Worm (Caenorhabditis elegans) whole organism, L1 larva: ENCODE results near the gene ZK856.4.

ENCODE experiments used
- hlh-17 ChIP-seq: fragments of 200-800 bp; sonication (Bioruptor generic); optimal IDR thresholded peaks from 2 replicates; lab custom pipeline; 2018; ENCODE audit warnings: missing genetic modification characterization, mild to moderate bottlenecking, missing compliant biosample characterization, moderate library complexity, borderline replicate concordance
- lin-15B ChIP-seq: fragments of 150-350 bp; sonication (generic microtip); optimal IDR thresholded peaks from 3 replicates; lab custom pipeline; 2014; ENCODE audit warnings: missing biosample characterization, missing genetic modification characterization
- nhr-237 ChIP-seq: fragments of 150-350 bp; optimal IDR thresholded peaks from 2 replicates; lab custom pipeline; 2014; ENCODE audit warnings: missing biosample characterization, missing genetic modification characterization
- snpc-4 ChIP-seq: fragments of 150-350 bp; optimal IDR thresholded peaks from 2 replicates; lab custom pipeline; 2014; ENCODE audit warnings: missing biosample characterization, missing genetic modification characterization
- sptf-1 ChIP-seq: fragments of 150-350 bp; optimal IDR thresholded peaks from 2 replicates; lab custom pipeline; 2014; ENCODE audit warnings: missing biosample characterization, missing genetic modification characterization
- vab-15 ChIP-seq: sonication (generic microtip); optimal IDR thresholded peaks from 2 replicates; lab custom pipeline; 2017; ENCODE audit warnings: missing genotype, mild to moderate bottlenecking, missing genetic modification characterization, missing compliant biosample characterization
- ztf-11 ChIP-seq, 2 experiments: sonication (generic microtip); optimal IDR thresholded peaks; 2 replicates each; lab custom pipeline; 2016 to 2017; ENCODE audit warnings: missing genetic modification characterization in 2 of 2, missing biosample characterization in 1 of 2, missing compliant biosample characterization in 1 of 2

- TF ChIP-seq ztf-11 (tag; optimal IDR thresholded peaks at IDR 0.05; lab: Kevin White, UChicago) (peak in 1 of 2 experiments; percentile 25), nhr-237 (tag; lab: Kevin White, UChicago) (peak; percentile 24), sptf-1 (tag; lab: Kevin White, UChicago) (no peak), vab-15 (tag; lab: Kevin White, UChicago) (no peak), lin-15B (tag; lab: Kevin White, UChicago) (peak; percentile 5), hlh-17 (GFP tag; lab: Kevin White, UChicago) (no peak), snpc-4 (tag; lab: Kevin White, UChicago) (peak; percentile 45)
Observed at ce11 chrV:10174632-10175075, 8.4 kb upstream of the ZK856.4 start.
